Worm (Caenorhabditis elegans) whole organism, early embryonic: ENCODE results near the gene C50F4.8.

ENCODE experiments used
- B0310.2 ChIP-seq: sonication (generic microtip); optimal IDR thresholded peaks from 2 replicates; lab custom pipeline; 2016; ENCODE audit warnings: mild to moderate bottlenecking, missing genetic modification characterization, missing compliant biosample characterization
- F13C5.2 ChIP-seq: sonication (generic microtip); optimal IDR thresholded peaks from 2 replicates; lab custom pipeline; 2017; ENCODE audit warnings: mild to moderate bottlenecking, missing genetic modification characterization, inconsistent platforms, missing compliant biosample characterization
- aly-1 ChIP-seq: sonication (generic microtip); optimal IDR thresholded peaks from 2 replicates; lab custom pipeline; 2016; ENCODE audit warnings: missing genetic modification characterization, missing compliant biosample characterization
- ama-1 ChIP-seq: fragments of 150-350 bp; optimal IDR thresholded peaks from 2 replicates; lab custom pipeline; 2014
- ceh-13 ChIP-seq: fragments of 200-800 bp; sonication (Bioruptor generic); optimal IDR thresholded peaks from 2 replicates; lab custom pipeline; 2018; ENCODE audit warnings: mild to moderate bottlenecking, missing genetic modification characterization, missing compliant biosample characterization
- ceh-36 ChIP-seq: sonication (generic microtip); optimal IDR thresholded peaks from 2 replicates; lab custom pipeline; 2016; ENCODE audit warnings: missing genetic modification characterization, inconsistent platforms, missing compliant biosample characterization
- ets-7 ChIP-seq: sonication (generic microtip); optimal IDR thresholded peaks from 2 replicates; lab custom pipeline; 2016; ENCODE audit warnings: missing genotype, missing genetic modification characterization, missing compliant biosample characterization
- flt-1 ChIP-seq: fragments of 200-800 bp; sonication (Bioruptor generic); IDR thresholded peaks from 2 replicates; pipeline ENCODE4 v1.3.6; 2022; ENCODE audit warnings: missing genetic modification characterization, missing compliant biosample characterization
- hmbx-1 ChIP-seq: sonication (generic microtip); optimal IDR thresholded peaks from 2 replicates; lab custom pipeline; 2016; ENCODE audit warnings: mild to moderate bottlenecking, missing genetic modification characterization, missing compliant biosample characterization
- hmg-4 ChIP-seq: fragments of 200-800 bp; sonication (Bioruptor generic); optimal IDR thresholded peaks from 2 replicates; lab custom pipeline; 2018; ENCODE audit warnings: mild to moderate bottlenecking, missing genetic modification characterization, missing compliant biosample characterization
- hnd-1 ChIP-seq: sonication (generic microtip); optimal IDR thresholded peaks from 2 replicates; lab custom pipeline; 2016; ENCODE audit warnings: missing genetic modification characterization, missing compliant biosample characterization
- pes-1 ChIP-seq: fragments of 200-800 bp; sonication (Bioruptor generic); IDR thresholded peaks from 2 replicates; pipeline ENCODE4 v1.3.6; 2022; ENCODE audit warnings: missing genetic modification reagents, missing genetic modification characterization, missing compliant biosample characterization
- scrt-1 ChIP-seq: fragments of 200-800 bp; sonication (Bioruptor generic); IDR thresholded peaks from 2 replicates; pipeline ENCODE4 v1.3.6; 2022; ENCODE audit warnings: missing genetic modification characterization, missing compliant biosample characterization
- sea-1 ChIP-seq: fragments of 200-800 bp; sonication (Bioruptor generic); conservative IDR thresholded peaks from 2 replicates; pipeline ENCODE4 v1.3.6; 2022; ENCODE audit warnings: missing genetic modification characterization, missing compliant biosample characterization
- tbx-11 ChIP-seq: fragments of 200-800 bp; sonication (Bioruptor generic); IDR thresholded peaks from 2 replicates; pipeline ENCODE4 v1.3.6; 2022; ENCODE audit warnings: missing genetic modification characterization, missing compliant biosample characterization
- tbx-37 ChIP-seq: fragments of 200-800 bp; sonication (Bioruptor generic); conservative IDR thresholded peaks from 2 replicates; pipeline ENCODE4 v1.3.6; 2022; ENCODE audit warnings: missing genetic modification reagents, missing genetic modification characterization, missing compliant biosample characterization
- tra-4 ChIP-seq: sonication (generic microtip); optimal IDR thresholded peaks from 2 replicates; lab custom pipeline; 2017; ENCODE audit warnings: missing genetic modification characterization, missing compliant biosample characterization

The C50F4.8 gene

DNA sequence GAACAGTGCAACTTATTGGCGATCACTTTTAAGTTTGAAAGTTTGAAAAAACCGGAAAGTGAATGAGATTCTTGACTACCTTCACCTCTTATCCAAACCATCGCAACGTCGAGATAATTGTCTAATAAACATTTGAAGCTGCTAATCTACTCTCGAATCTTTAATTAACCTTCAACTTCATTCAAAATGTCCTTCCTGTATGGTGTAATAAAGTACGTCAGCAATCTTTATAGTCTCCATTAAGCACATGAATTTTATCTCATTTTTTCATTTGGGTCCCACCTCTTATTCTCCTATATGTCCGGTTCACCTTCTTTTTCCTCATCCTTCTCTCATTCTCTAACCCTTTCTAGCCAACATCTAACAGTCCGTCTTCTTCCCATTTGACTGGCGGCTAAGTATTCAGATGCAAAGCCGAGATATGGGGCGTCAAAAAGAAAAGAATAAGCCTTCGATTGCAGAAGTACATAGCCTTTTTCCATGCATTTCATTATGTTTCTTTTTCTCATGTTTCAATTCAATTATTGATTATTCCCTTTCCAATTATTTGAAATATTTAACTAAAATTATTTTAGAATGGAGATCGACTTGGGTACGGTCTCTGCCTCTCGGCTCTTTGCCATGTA is 17.7 kb downstream of the C50F4.8 start, which contains the start of gene swt-5:
swt-5 (plus strand) TSS at position 576 of the 626 bp plus-strand sequence.
- TF ChIP-seq tbx-11 (GFP tag; lab: Robert Waterston, UW), result no peak
- no peak for TF ChIP-seq tra-4
- TF ChIP-seq ama-1 (lab: Kevin White, UChicago), result no peak
- no peak for TF ChIP-seq tbx-37 (GFP tag; lab: Robert Waterston, UW)
- TF ChIP-seq ceh-13 (GFP tag; lab: Kevin White, UChicago), result no peak
- no peak for TF ChIP-seq scrt-1 (GFP tag; lab: Robert Waterston, UW)
- no peak for TF ChIP-seq hnd-1 (tag; lab: Kevin White, UChicago)
- no peak for TF ChIP-seq flt-1
- no peak for TF ChIP-seq ets-7 (tag; lab: Kevin White, UChicago)
- no peak for TF ChIP-seq sea-1 (GFP tag; lab: Robert Waterston, UW)
- TF ChIP-seq ceh-36 (tag; lab: Kevin White, UChicago), result no peak
- no peak for TF ChIP-seq F13C5.2 (tag; lab: Kevin White, UChicago)
- TF ChIP-seq B0310.2 (tag; lab: Kevin White, UChicago), result no peak

DNA sequence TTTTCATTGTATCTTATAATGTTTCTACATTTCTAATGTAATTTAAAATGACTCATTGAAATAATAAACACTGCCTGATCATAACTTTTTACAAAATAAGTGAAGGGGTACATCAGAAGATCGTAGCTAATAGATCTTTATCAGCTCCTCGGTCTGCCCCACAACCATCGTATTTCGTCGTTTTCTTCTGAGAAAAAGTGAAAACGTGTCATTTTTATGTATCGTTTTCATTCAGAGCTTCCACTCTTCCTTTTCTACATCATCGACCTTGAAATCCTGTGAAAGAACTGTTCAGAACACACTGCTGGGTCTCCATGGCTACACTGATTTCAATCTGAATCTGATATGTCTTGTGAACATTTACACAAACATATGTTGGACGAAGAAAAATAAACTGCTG is 19.4 kb downstream of the C50F4.8 start:
- TF ChIP-seq F13C5.2 (tag; lab: Kevin White, UChicago), result no peak
- no peak for TF ChIP-seq hmg-4 (GFP tag; lab: Kevin White, UChicago)
- TF ChIP-seq sea-1 (GFP tag; lab: Robert Waterston, UW), result no peak
- no peak for TF ChIP-seq ets-7 (tag; lab: Kevin White, UChicago)
- no peak for TF ChIP-seq hnd-1 (tag; lab: Kevin White, UChicago)
- no peak for TF ChIP-seq hmbx-1

DNA sequence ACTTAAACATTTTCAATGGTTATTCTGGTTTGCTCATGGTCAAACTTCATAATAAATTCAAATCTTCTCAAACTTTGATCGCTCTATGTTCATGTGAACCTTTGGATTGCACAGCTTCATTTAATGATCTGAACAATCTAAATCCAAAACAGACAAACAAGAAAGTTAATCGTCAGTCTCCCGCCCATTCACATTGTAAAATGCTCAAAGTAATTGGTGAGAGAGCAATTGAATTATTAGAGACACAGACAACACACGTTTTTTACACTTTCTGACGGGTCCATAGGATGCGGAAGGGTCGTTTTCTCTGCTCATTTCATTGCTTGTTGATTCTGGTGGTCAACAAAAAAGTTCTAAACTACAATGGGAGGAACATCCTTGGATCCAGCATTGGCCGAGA is 21.9 kb downstream of the C50F4.8 start, which contains the start of gene gsnl-1:
gsnl-1 (plus strand) TSS at position 301 of the 400 bp plus-strand sequence.
- TF ChIP-seq aly-1 (no peak), B0310.2 (tag; lab: Kevin White, UChicago) (no peak), tra-4 (no peak), hnd-1 (tag; lab: Kevin White, UChicago) (no peak), tbx-11 (GFP tag; lab: Robert Waterston, UW) (no peak), ceh-13 (GFP tag; lab: Kevin White, UChicago) (no peak), tbx-37 (GFP tag; lab: Robert Waterston, UW) (no peak), hmbx-1 (no peak), ceh-36 (tag; lab: Kevin White, UChicago) (no peak), flt-1 (no peak)

DNA sequence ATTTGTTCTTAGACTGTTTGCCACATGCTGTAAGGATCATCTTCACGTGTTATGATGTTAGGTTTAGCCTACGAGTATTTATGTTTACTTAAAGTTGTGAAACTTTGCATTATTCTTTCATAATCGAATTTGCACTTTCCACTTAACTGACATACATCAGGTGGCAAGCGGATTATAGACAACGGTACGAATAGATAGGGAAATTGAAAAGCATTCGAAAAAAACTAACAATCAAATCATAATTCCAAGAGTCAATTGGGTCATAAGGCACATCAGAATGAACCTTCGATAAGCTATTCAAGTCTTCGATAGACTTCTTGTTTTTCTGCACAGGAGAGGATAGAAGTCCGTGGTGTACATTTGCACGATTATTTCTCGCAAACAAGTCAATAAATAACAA is 26.2 kb downstream of the C50F4.8 start:
- TF ChIP-seq scrt-1 (GFP tag; lab: Robert Waterston, UW) (no peak), ets-7 (tag; lab: Kevin White, UChicago) (no peak), hmbx-1 (no peak)

DNA sequence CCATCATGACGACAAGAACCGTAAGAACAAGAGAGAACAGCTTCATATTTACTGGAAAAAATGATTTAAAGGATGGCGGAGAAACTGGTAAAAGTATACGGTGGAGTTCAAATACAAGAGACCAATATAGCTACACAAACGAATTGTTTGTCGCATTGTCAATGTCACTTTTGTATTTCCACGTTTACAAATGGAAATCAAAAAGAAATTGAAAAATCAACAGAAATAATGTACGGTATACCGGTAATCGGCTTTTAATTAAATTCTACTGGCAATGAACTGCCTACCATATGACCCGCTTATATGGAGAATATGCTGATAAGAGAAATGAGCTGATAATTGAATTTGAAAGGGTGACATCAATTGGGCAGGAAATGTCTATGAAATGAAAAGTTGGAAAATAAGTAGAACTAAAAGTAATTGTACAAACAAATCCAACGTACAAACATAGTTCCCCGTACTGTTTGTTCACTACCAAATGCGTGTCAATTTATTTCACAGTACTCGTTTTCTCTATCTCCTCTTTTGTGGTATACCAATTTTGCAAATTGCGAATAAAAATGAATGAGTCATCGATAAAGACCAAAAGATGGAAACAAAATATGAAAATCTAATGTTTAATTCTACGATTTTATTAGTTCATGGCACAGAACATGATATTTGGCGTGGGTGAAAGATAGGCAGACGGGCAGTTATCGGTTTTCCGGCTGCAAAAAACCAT is 27.1 kb downstream of the C50F4.8 start, which contains the start of gene K06A4.7:
K06A4.7 (minus strand) TSS at position 51 of the 721 bp plus-strand sequence.
- no peak for TF ChIP-seq flt-1

DNA sequence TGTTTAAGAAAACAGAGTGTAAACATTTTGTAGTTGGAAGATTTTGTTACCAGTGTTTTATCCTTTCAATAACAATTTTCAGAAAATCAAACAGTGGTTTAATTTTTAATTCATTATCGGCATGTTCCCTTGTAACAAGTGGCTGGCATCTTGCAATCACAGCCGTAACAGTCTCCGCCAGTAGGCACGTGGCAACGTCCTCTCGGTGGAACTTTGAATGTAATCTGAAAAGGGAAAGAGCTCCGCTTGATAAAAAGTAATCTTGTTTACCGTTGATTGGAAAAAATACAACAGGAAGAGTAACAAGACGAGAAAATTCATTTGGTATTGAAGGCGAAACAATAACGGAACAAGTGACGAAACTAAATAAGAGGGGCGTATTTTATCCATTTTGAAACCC is 29.2 kb downstream of the C50F4.8 start, which contains the start of gene K06A4.10:
K06A4.10 (minus strand) TSS at position 390 of the 400 bp plus-strand sequence.
- TF ChIP-seq tbx-37 (GFP tag; lab: Robert Waterston, UW), result no peak
- TF ChIP-seq hnd-1 (tag; lab: Kevin White, UChicago), result no peak
- no peak for TF ChIP-seq hmg-4 (GFP tag; lab: Kevin White, UChicago)
- TF ChIP-seq B0310.2 (tag; lab: Kevin White, UChicago), result no peak
- no peak for TF ChIP-seq ets-7 (tag; lab: Kevin White, UChicago)
- no peak for TF ChIP-seq sea-1 (GFP tag; lab: Robert Waterston, UW)
- no peak for TF ChIP-seq ceh-36 (tag; lab: Kevin White, UChicago)
- no peak for TF ChIP-seq ama-1 (lab: Kevin White, UChicago)
- no peak for TF ChIP-seq pes-1 (GFP tag; lab: Robert Waterston, UW)
- no peak for TF ChIP-seq scrt-1 (GFP tag; lab: Robert Waterston, UW)
- TF ChIP-seq hmbx-1, result no peak
- no peak for TF ChIP-seq tra-4
- TF ChIP-seq aly-1, result no peak

DNA sequence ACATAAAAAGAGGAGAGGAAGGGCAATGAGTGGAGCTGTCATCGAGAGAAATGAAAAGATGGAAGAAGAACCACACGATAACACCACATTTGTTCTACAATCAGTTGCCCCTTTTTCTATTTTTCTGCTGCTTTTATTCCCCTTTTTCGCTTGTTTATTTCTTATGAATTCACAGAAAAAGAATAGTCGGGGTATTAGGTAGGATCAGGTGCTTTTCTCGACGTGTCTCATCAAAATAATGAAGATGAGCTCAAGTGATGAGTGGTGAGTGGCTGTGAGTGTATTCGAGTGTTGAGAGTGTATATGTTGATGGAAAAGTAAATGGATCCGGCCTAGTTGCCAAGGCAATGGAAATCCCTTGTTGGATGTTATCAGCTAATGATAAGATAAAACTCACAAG is 33.2 kb downstream of the C50F4.8 start:
- TF ChIP-seq ets-7 (tag; lab: Kevin White, UChicago) (no peak), ama-1 (lab: Kevin White, UChicago) (no peak), hmbx-1 (no peak), F13C5.2 (tag; lab: Kevin White, UChicago) (no peak), B0310.2 (tag; lab: Kevin White, UChicago) (no peak), ceh-36 (tag; lab: Kevin White, UChicago) (no peak), aly-1 (no peak), tbx-11 (GFP tag; lab: Robert Waterston, UW) (no peak), flt-1 (no peak), hnd-1 (tag; lab: Kevin White, UChicago) (no peak), sea-1 (GFP tag; lab: Robert Waterston, UW) (no peak), pes-1 (GFP tag; lab: Robert Waterston, UW) (no peak), hmg-4 (GFP tag; lab: Kevin White, UChicago) (no peak), scrt-1 (GFP tag; lab: Robert Waterston, UW) (no peak), tbx-37 (GFP tag; lab: Robert Waterston, UW) (no peak), ceh-13 (GFP tag; lab: Kevin White, UChicago) (no peak), tra-4 (no peak)
